Fruit fly (Drosophila melanogaster) whole organism: ENCODE measurements around the gene CG9806.
"Not testable (repeated sequence)": the region's sequence is repeated elsewhere in the genome, so short reads cannot be mapped to it uniquely, and the experiment has no call there.

Experiments used
- CG8478 ChIP-seq: fragments of >200 bp; optimal IDR thresholded peaks from 2 replicates; lab custom pipeline; 2018; ENCODE audit warnings: inconsistent platforms
- Dll ChIP-seq: fragments of >200 bp; optimal IDR thresholded peaks from 2 replicates; lab custom pipeline; 2017
- EcR ChIP-seq, 2 experiments: fragments of >200 bp; optimal IDR thresholded peaks; 2 replicates each; lab custom pipeline; 2017; ENCODE audit warnings: missing biosample characterization in 2 of 2, missing genetic modification characterization in 2 of 2, missing genetic modification reagents in 2 of 2
- pan ChIP-seq: fragments of >200 bp; optimal IDR thresholded peaks from 2 replicates; lab custom pipeline; 2017
- psq ChIP-seq: fragments of >200 bp; optimal IDR thresholded peaks from 2 replicates; lab custom pipeline; 2017
- usp ChIP-seq: fragments of >200 bp; optimal IDR thresholded peaks from 2 replicates; lab custom pipeline; 2017; ENCODE audit warnings: missing biosample characterization, missing genetic modification characterization, mixed read lengths

The CG9806 gene

dm6 chrX:10627062-10627756 lies at the start of gene CG9806, which contains the start of gene X11Lbeta:
Gene CG9806, minus strand, starts transcription at chrX:10627112.
Gene X11Lbeta, plus strand, starts transcription at chrX:10627737.
- TF ChIP-seq Dll, result no peak

DNA sequence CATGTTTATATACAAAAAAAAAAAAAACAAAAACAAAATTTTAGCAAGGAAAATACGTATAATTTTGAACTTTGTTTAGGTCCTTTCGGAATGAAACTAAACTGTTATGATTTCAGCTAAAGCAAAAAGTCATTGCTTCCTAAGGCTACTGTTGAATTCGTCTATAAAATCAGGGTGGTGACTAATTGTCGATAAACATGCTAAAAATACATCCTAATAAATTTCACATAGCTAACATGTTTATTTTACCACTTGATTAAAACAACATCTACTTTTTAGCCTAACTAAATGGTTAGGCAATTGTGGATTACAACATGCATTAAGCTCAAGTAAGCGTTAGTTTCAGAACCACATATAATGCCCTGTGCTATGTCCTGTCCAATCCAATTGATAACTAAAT lies 46.5 kb upstream of the CG9806 start, which contains the start of gene CG12637:
TSS of gene CG12637 (minus strand) at position 101 of the 400 bp plus-strand sequence.
- TF ChIP-seq pan, result no peak
- TF ChIP-seq usp (GFP tag; lab: Kevin White, UChicago), result no peak

DNA sequence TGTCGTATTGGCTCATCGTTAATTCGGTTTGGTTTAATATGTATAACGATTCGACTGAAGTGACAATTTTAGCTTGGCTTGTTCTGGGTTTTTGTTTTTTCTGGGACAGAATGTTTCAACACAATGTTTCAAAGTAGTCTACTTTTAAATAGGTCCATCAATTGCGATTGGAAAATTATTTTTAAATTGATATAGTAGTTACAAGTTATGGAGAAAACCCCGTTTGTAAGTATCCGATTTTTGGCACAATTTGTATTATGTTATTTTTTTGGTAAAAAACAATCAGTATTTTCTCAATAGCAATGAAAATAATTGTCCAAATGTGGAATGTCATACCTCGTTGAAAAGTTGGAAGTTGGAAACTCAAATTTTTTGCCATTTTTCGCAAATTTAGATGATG lies 34.8 kb upstream of the CG9806 start, which contains the start of gene Rab9E:
TSS of gene Rab9E (minus strand) at position 101 of the 400 bp plus-strand sequence.
- TF ChIP-seq Dll; usp (GFP tag; lab: Kevin White, UChicago); psq (lab: Kevin White, UChicago): not testable (repeated sequence)

- no peak for TF ChIP-seq psq (lab: Kevin White, UChicago)
- TF ChIP-seq CG8478 (lab: Kevin White, UChicago), result no peak
- TF ChIP-seq Dll, result no peak
- no peak for TF ChIP-seq usp (GFP tag; lab: Kevin White, UChicago)
- no peak for TF ChIP-seq EcR (GFP tag; optimal IDR thresholded peaks at IDR 0.05; lab: Kevin White, UChicago)
- TF ChIP-seq pan, result no peak
Measured at dm6 chrX:10657380-10657779, 30.5 kb upstream of the CG9806 start, which contains the start of gene CG2111. Gene CG2111, plus strand, starts transcription at chrX:10657680.

DNA sequence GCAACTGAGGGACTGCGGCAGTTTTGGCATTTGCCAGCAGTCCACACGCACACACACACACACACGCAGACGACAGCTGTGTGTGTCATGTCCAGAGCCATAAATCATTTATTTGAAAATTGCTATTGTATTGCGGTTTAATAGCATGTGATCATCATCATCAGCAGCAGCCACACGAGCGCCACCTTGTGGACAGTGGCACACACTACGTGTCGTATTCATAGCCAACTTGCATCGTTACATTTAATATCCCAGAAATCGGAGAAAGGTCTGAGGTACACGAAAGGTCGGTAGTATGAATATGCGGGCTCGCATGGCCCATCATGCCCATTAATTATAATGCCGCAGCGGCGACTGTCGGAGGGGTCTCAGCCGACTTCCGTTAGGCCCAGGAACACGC lies 29.3 kb upstream of the CG9806 start:
- TF ChIP-seq EcR (GFP tag; optimal IDR thresholded peaks at IDR 0.05; lab: Kevin White, UChicago), result no peak
- no peak for TF ChIP-seq Dll
- no peak for TF ChIP-seq psq (lab: Kevin White, UChicago)
- TF ChIP-seq CG8478 (lab: Kevin White, UChicago), result no peak
- no peak for TF ChIP-seq pan
- TF ChIP-seq usp (GFP tag; lab: Kevin White, UChicago), result no peak

dm6 chrX:10642233-10642751 lies 15.4 kb upstream of the CG9806 start:
- no peak for TF ChIP-seq CG8478 (lab: Kevin White, UChicago)
- no peak for TF ChIP-seq Dll
- no peak for TF ChIP-seq pan
- TF ChIP-seq EcR (GFP tag; optimal IDR thresholded peaks at IDR 0.05; lab: Kevin White, UChicago), result no peak
- no peak for TF ChIP-seq psq (lab: Kevin White, UChicago)
- TF ChIP-seq usp (GFP tag; lab: Kevin White, UChicago), result no peak

dm6 chrX:10628874-10629273 lies 2.0 kb upstream of the CG9806 start:
- TF ChIP-seq psq (lab: Kevin White, UChicago) (no peak), EcR (GFP tag; optimal IDR thresholded peaks at IDR 0.05; lab: Kevin White, UChicago) (no peak)

DNA sequence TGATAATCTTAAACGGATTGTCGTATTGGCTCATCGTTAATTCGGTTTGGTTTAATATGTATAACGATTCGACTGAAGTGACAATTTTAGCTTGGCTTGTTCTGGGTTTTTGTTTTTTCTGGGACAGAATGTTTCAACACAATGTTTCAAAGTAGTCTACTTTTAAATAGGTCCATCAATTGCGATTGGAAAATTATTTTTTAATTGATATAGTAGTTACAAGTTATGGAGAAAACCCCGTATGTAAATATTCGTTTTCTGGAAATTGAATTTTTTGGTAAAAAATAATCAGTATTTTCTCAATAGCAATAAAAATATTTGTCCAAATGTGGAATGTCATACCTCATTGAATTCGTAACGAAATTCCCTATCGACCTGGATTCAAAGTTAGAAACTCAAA lies 3.8 kb downstream of the CG9806 start, which contains the start of gene Rab9Db:
TSS of gene Rab9Db (minus strand) at position 101 of the 400 bp plus-strand sequence.
- TF ChIP-seq EcR (GFP tag; optimal IDR thresholded peaks at IDR 0.05; lab: Kevin White, UChicago); usp (GFP tag; lab: Kevin White, UChicago); CG8478 (lab: Kevin White, UChicago): not testable (repeated sequence)

DNA sequence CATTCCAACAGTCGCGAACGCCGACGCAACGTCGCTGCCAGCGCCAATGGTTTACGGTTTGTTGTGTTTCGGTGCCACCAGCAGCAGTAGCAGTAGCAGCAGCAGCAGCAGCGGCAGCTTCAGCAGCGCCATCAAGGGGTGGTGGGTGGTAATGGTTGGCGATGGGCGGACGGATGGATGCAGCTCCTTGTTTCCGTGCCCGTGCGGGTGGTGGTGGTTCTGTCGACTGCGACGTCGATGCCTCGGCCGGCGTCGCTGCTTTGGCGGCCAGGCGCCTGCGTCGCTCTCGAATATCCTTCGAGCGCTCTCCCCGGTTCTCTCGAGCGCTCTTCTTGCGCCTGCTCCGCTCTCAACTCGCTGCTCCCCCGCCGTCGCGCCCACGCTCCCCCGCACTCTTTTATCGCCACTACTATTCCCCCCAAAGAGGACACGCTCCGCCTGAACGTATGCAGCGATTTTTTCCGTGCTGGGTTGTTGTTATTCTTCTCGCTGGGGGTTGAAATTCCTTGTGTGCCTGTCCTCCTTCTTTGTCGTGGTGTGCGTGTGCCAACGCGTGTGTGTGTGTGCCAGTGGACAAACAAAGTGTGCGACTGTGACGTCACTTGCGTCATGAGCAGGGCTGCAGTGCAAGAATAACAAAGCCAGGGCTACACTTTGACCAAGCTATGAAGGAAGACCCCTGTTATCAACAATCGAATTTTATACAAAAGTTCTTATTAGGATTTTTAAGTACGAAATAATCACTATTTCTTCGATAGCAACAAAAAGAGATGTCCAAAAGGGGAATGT lies 5.5 kb downstream of the CG9806 start:
- no peak for TF ChIP-seq Dll
- TF ChIP-seq pan, result no peak
- TF ChIP-seq psq (lab: Kevin White, UChicago), result no peak
- TF ChIP-seq EcR (GFP tag; optimal IDR thresholded peaks at IDR 0.05; lab: Kevin White, UChicago), result no peak
- no peak for TF ChIP-seq usp (GFP tag; lab: Kevin White, UChicago)
- TF ChIP-seq CG8478 (lab: Kevin White, UChicago), result no peak

- TF ChIP-seq Dll, result no peak
- no peak for TF ChIP-seq usp (GFP tag; lab: Kevin White, UChicago)
- no peak for TF ChIP-seq CG8478 (lab: Kevin White, UChicago)
Measured at dm6 chrX:10620144-10621005, 6.5 kb downstream of the CG9806 start, which contains the start of gene CG43347. Gene CG43347, minus strand, starts transcription at chrX:10620190.

DNA sequence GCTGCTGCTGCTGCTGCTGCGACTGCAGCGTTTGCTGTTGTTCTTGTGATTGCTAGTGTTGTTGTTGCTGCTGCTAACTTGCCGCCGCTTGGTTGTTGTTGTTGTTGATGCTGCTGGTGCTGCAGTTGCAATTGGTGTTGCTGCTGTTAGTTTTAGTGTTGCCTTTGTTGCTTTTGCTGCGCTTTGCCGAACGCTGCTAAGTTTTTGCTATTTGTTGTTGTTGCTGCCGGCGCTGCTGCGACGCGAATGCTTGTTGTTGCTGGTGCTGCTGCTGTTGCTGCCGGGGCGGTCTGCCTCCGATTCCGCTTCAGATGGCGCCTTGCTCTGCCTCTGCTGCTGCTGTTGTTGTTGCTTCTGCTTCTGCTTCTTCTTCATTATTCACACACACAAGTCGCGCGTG lies 8.4 kb downstream of the CG9806 start:
- TF ChIP-seq usp (GFP tag; lab: Kevin White, UChicago), result no peak
- no peak for TF ChIP-seq pan
- TF ChIP-seq CG8478 (lab: Kevin White, UChicago), result no peak
- TF ChIP-seq psq (lab: Kevin White, UChicago), result no peak
- no peak for TF ChIP-seq Dll
- TF ChIP-seq EcR (GFP tag; optimal IDR thresholded peaks at IDR 0.05; lab: Kevin White, UChicago), result no peak

DNA sequence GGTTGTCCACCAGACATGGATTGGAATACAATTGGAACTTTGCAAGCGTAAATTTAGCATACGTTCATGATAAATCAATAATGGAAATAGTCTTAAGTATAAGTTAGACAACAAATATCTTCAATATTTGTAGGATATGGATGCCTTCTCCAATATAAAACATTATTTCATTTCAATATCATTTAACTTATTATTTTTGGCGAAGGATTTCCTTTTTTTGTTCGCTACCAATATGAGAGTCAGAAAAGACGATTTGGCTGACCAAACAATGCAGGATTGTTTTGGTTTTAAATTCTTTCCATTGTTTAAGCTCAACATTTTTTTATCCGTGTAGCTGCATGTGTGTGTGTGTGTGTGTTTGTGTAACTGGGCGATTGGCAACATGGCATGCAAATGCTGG lies 11.7 kb downstream of the CG9806 start:
- TF ChIP-seq Dll, result no peak
- no peak for TF ChIP-seq CG8478 (lab: Kevin White, UChicago)
- TF ChIP-seq psq (lab: Kevin White, UChicago), result no peak
- TF ChIP-seq pan, result no peak
- TF ChIP-seq EcR (GFP tag; optimal IDR thresholded peaks at IDR 0.05; lab: Kevin White, UChicago), result no peak
